Worm (Caenorhabditis elegans) whole organism, midembryonic: ENCODE measurements around the gene F11A5.15.

ENCODE experiments used
- T22C8.4 ChIP-seq: fragments of 200-800 bp; sonication (Bioruptor generic); IDR thresholded peaks from 2 replicates; pipeline ENCODE4 v1.3.6; 2022; ENCODE audit warnings: missing genetic modification characterization, missing compliant biosample characterization
- cog-1 ChIP-seq: sonication (generic microtip); optimal IDR thresholded peaks from 2 replicates; lab custom pipeline; 2016; ENCODE audit warnings: missing genetic modification characterization, missing compliant biosample characterization
- flt-1 ChIP-seq: fragments of 200-800 bp; sonication (Bioruptor generic); IDR thresholded peaks from 2 replicates; pipeline ENCODE4 v1.3.6; 2022; ENCODE audit warnings: missing genetic modification characterization, missing compliant biosample characterization
- klf-2 ChIP-seq: fragments of 200-800 bp; sonication (Bioruptor generic); conservative IDR thresholded peaks from 2 replicates; pipeline ENCODE4 v1.3.6; 2022; ENCODE audit warnings: missing genetic modification reagents, missing genetic modification characterization, missing compliant biosample characterization
- med-1 ChIP-seq: sonication (generic microtip); optimal IDR thresholded peaks from 2 replicates; lab custom pipeline; 2017; ENCODE audit warnings: missing genetic modification characterization, mild to moderate bottlenecking, missing compliant biosample characterization, antibody characterized with exemption, missing genetic modification reagents; ENCODE audit not compliant: insufficient read depth
- ref-1 ChIP-seq: fragments of 200-800 bp; sonication (Bioruptor generic); conservative IDR thresholded peaks from 2 replicates; pipeline ENCODE4 v1.3.6; 2022; ENCODE audit warnings: missing genetic modification reagents, missing genetic modification characterization, missing compliant biosample characterization
- tab-1 ChIP-seq: fragments of 200-800 bp; sonication (Bioruptor generic); IDR thresholded peaks from 2 replicates; pipeline ENCODE4 v1.3.6; 2022; ENCODE audit warnings: missing genetic modification characterization, missing compliant biosample characterization
- ztf-23 ChIP-seq: fragments of 200-800 bp; sonication (Bioruptor generic); IDR thresholded peaks from 2 replicates; pipeline ENCODE4 v1.3.6; 2022; ENCODE audit warnings: missing genetic modification reagents, missing genetic modification characterization, missing compliant biosample characterization
- ztf-29 ChIP-seq: fragments of 200-800 bp; sonication (Bioruptor generic); IDR thresholded peaks from 2 replicates; pipeline ENCODE4 v1.3.6; 2022; ENCODE audit warnings: missing genetic modification reagents, missing genetic modification characterization, missing compliant biosample characterization

F11A5.15 gene

DNA sequence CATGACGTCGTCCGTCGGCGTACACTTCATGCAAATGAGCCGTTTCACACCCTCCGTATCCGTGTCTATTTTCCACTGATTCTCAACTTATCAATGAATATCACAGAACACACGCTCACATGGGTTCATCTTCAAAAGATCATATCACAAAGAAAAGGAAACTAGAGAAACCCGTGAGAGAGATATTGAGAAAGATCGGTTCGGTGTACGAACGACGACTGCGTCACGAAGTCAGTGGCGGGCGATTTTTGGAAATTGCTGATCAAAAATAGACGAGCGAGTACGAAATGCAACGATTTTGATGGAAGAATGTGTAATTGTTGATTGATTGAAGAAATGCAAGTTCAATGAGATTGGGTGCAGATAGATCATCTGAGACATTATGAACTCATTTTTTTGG is 5.1 kb downstream of the F11A5.15 start:
- TF ChIP-seq klf-2, result no peak
- no peak for TF ChIP-seq flt-1 (GFP tag; lab: Robert Waterston, UW)
- no peak for TF ChIP-seq ztf-29 (GFP tag; lab: Robert Waterston, UW)
- TF ChIP-seq med-1 (GFP tag; lab: Kevin White, UChicago), result no peak
- TF ChIP-seq ref-1, result no peak
- no peak for TF ChIP-seq cog-1 (tag; lab: Kevin White, UChicago)
- TF ChIP-seq tab-1, result no peak
- no peak for TF ChIP-seq T22C8.4 (GFP tag; lab: Robert Waterston, UW)

DNA sequence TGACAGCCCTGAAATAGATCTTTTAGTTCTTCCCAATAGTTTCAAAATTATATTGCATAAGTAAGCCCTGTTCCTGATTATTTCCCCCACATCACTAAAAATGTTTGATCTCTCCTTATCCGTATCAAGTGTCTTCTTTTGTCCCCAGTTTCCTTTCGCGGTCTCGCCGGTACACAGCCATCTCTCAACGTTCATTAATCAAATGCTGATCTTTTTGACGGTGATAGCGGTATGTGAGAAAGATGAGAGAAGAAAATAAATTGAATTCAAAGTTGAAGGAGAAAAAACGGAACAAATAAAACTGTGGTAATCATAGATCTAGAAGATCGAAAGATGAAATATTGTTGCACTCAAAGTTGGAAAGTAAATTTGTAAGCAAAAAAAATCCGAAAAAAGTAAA is 6.7 kb downstream of the F11A5.15 start:
- TF ChIP-seq cog-1 (tag; lab: Kevin White, UChicago), result no peak
- no peak for TF ChIP-seq flt-1 (GFP tag; lab: Robert Waterston, UW)
- TF ChIP-seq tab-1, result no peak
- TF ChIP-seq ref-1, result no peak
- no peak for TF ChIP-seq T22C8.4 (GFP tag; lab: Robert Waterston, UW)
- TF ChIP-seq med-1 (GFP tag; lab: Kevin White, UChicago), result no peak

DNA sequence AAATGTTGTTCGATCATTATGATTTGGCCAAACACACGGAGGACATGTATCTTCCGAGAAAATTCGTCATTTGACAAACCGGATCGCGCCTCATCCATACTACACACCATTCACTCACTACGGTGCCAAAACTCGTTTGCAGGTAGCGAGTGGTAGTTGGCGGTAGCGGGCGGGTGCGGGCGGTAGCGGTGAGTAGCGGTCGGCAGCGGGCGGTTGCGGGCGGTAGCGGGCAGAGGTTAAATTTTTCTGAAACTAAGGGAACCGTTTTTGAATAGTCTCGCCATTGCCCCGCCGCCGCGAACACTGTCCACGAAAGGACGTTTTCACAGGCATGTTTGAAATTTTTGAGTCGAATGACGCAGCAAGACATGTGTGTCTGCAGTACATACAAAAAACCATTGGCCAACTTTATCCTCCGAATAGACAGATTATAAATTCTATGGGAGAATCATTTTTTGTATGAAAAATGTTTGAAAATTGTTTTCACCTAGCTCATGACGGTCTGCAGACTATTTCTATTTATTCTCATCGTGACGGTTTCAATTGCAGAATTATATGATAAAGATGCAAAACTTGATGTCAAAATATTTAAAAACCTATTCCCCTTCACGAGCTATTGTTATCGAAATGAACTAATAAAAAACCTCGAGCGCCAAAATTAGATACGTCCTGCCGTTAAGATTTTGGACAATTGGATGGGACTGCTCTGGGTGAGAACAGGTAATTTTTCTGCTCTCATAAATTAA is 8.0 kb downstream of the F11A5.15 start, which contains the start of gene F11A5.16:
Gene F11A5.16, plus strand, starts transcription at position 696 of the 746 bp plus-strand sequence.
- TF ChIP-seq tab-1 (0 out of 2 replicates have a peak, but pooled peaks have one; percentile 18), med-1 (GFP tag; lab: Kevin White, UChicago) (no peak)

DNA sequence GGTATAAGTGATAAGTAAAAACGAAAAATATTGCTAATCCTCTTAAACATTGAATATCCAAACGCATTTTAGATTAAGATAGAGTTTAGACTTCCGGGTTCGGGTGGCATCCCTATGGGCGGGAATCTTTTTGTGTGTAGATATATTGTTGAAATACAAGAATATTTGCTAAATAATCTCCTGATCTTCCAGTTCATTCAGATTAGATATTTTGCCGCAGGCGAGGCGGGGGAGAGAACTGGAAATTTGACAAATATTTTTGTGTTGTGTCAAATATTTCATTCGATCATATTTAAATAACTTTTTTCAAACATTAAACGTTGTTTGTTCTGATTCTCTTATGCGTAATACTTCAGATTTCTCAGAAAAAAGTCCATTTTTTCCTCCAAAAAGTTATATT is 8.6 kb downstream of the F11A5.15 start, which contains the start of gene oac-15:
Gene oac-15, minus strand, starts transcription at position 101 of the 400 bp plus-strand sequence.
- TF ChIP-seq ref-1 (no peak), cog-1 (tag; lab: Kevin White, UChicago) (no peak)

DNA sequence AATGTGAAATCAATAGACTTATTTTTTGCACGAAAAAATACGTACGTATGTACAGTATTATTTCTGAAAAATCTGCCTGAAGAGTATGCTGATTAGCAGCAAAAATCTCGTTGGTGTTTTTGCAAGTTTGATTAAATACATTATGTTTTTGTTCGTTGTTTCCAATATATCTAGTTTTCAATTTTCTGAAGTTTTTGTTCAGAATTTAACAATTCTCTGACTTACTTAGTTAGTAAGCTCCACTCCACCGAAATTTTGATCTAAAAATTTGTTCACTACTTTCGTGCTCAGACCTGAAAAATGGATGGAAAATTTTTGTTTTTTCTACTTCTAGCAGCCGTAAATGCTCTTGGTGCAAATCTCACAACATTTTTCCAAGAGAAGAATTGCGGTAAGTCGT is 13.5 kb downstream of the F11A5.15 start, which contains the start of gene irld-26:
Gene irld-26, plus strand, starts transcription at position 301 of the 400 bp plus-strand sequence.
- TF ChIP-seq ztf-29 (GFP tag; lab: Robert Waterston, UW), result no peak
- no peak for TF ChIP-seq cog-1 (tag; lab: Kevin White, UChicago)
- TF ChIP-seq flt-1 (GFP tag; lab: Robert Waterston, UW), result no peak
- TF ChIP-seq ztf-23 (GFP tag; lab: Robert Waterston, UW), result no peak
- TF ChIP-seq tab-1, result no peak
- TF ChIP-seq T22C8.4 (GFP tag; lab: Robert Waterston, UW), result no peak
- TF ChIP-seq ref-1, result no peak
- no peak for TF ChIP-seq med-1 (GFP tag; lab: Kevin White, UChicago)
- no peak for TF ChIP-seq klf-2

DNA sequence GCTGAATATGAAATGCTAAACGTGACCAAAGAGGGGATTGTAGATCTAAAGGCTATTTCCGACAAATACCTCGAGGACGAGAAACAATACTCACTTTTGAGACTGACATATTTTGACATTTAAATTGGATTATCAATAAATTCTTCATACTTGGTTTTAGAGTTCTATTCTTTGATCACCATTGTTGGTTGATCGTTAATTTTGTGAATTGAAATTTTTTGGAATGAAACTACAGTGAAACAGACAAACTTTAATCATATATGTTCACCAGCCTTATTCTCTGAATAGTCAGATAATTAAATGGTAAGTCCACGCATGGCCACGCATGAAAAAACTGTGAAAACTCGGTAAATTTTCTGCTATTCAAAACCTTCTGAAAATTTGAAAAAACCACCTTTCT is 15.8 kb downstream of the F11A5.15 start, which contains the start of gene F11A5.18:
Gene F11A5.18, plus strand, starts transcription at position 301 of the 400 bp plus-strand sequence.
- TF ChIP-seq ztf-23 (GFP tag; lab: Robert Waterston, UW) (no peak), ref-1 (no peak), klf-2 (no peak), T22C8.4 (GFP tag; lab: Robert Waterston, UW) (no peak), ztf-29 (GFP tag; lab: Robert Waterston, UW) (no peak), tab-1 (no peak), cog-1 (tag; lab: Kevin White, UChicago) (no peak), flt-1 (GFP tag; lab: Robert Waterston, UW) (no peak), med-1 (GFP tag; lab: Kevin White, UChicago) (no peak)

DNA sequence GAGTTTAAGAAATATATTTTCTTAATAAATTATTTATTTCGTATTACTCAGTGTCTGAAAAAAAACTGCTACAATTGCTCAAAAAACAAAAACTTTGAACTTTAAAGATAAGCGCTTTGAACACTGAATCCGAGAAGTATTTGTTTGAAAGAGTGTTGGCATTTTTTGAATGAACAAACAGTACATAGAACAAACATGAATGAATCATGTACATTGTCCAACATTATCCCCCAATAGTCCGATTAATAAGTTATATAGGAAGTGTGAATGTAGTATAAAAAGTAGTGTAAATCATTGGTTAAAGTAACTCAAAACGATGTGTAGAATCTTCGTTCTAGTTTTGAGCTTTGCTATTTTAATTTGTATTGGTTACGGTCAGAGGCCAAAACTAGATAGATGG is 16.7 kb downstream of the F11A5.15 start, which contains the start of gene F11A5.17:
Gene F11A5.17, plus strand, starts transcription at position 301 of the 400 bp plus-strand sequence.
- TF ChIP-seq klf-2 (no peak), flt-1 (GFP tag; lab: Robert Waterston, UW) (no peak), ztf-29 (GFP tag; lab: Robert Waterston, UW) (no peak), ref-1 (no peak), tab-1 (no peak), cog-1 (tag; lab: Kevin White, UChicago) (no peak), med-1 (GFP tag; lab: Kevin White, UChicago) (no peak), T22C8.4 (GFP tag; lab: Robert Waterston, UW) (no peak), ztf-23 (GFP tag; lab: Robert Waterston, UW) (no peak)

DNA sequence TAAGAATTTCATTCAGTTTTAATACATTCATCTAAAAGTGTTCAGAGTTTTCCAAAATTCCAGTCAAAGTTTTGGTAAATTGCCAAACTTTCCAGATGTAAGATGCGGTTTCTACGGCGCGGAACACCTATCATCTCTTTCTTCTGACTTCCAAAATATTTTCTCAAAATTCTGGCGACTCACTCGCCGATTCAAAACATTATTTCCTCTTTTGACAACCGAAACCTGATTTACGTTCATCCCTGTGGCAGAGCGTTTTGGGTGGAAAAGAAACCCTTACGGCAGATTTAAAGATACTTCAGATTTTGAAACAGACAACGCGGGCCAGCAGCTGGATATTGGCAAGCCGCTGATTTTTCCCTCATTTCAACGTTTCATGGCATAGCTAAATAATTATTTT is 20.4 kb downstream of the F11A5.15 start, which contains the start of gene F11A5.5:
Gene F11A5.5, plus strand, starts transcription at position 301 of the 400 bp plus-strand sequence.
- no peak for TF ChIP-seq ztf-23 (GFP tag; lab: Robert Waterston, UW)
- TF ChIP-seq med-1 (GFP tag; lab: Kevin White, UChicago), result no peak
- no peak for TF ChIP-seq tab-1
- TF ChIP-seq ztf-29 (GFP tag; lab: Robert Waterston, UW), result no peak
- no peak for TF ChIP-seq klf-2
- no peak for TF ChIP-seq flt-1 (GFP tag; lab: Robert Waterston, UW)
- no peak for TF ChIP-seq cog-1 (tag; lab: Kevin White, UChicago)
- TF ChIP-seq T22C8.4 (GFP tag; lab: Robert Waterston, UW), result no peak

DNA sequence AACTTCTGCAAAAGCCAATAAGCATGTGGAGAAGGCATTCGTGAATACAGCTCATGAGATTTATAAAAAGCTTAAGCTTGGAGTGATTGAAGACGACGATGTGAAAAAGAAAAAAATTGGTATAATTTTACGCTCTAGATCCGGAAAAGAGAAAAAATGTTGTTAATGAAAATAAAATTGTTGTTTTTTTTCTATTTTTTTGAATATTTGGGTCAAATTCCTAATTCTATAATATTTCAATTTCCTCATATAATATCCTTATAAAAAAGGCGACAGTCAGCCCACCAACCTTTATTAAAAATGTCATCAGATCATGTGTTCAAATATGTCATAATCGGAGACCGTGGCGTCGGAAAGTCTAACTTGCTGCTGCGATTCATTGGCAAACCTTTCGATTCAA is 23.0 kb downstream of the F11A5.15 start, which contains the start of gene rabr-3:
Gene rabr-3, plus strand, starts transcription at position 301 of the 400 bp plus-strand sequence.
- TF ChIP-seq med-1 (GFP tag; lab: Kevin White, UChicago) (no peak), ztf-23 (GFP tag; lab: Robert Waterston, UW) (no peak), T22C8.4 (GFP tag; lab: Robert Waterston, UW) (no peak)

DNA sequence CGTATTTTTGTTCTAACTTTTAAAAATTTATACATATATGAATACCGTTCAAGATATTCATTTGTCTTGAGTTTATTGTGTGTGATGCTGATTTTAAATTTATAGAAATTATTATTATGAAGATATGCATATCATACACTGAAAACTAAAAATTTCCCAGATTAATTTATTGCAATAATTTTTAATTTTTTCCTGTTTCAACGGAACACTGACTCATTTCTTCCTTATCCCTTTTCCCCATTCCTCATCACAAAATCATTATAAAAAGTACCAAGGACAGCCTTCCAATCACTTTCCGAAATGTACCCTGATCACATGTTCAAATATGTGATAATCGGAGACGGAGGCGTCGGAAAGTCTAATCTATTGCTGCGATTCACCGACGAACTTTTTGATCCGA is 23.8 kb downstream of the F11A5.15 start, which contains the start of gene rabr-4:
Gene rabr-4, plus strand, starts transcription at position 301 of the 400 bp plus-strand sequence.
- TF ChIP-seq tab-1 (no peak), ref-1 (no peak), flt-1 (GFP tag; lab: Robert Waterston, UW) (no peak), ztf-23 (GFP tag; lab: Robert Waterston, UW) (no peak), T22C8.4 (GFP tag; lab: Robert Waterston, UW) (no peak), med-1 (GFP tag; lab: Kevin White, UChicago) (no peak), ztf-29 (GFP tag; lab: Robert Waterston, UW) (no peak), klf-2 (no peak), cog-1 (tag; lab: Kevin White, UChicago) (no peak)
